Worm (Caenorhabditis elegans) whole organism, young adult: ENCODE measurements around the gene sel-7.

ENCODE experiments used
- F52B5.7 ChIP-seq: sonication (generic microtip); optimal IDR thresholded peaks from 2 replicates; lab custom pipeline; 2016; ENCODE audit warnings: mild to moderate bottlenecking, missing genetic modification characterization, missing compliant biosample characterization
- T26A5.8 ChIP-seq: sonication (generic microtip); optimal IDR thresholded peaks from 2 replicates; lab custom pipeline; 2016; ENCODE audit warnings: missing genetic modification characterization, missing compliant biosample characterization

DNA sequence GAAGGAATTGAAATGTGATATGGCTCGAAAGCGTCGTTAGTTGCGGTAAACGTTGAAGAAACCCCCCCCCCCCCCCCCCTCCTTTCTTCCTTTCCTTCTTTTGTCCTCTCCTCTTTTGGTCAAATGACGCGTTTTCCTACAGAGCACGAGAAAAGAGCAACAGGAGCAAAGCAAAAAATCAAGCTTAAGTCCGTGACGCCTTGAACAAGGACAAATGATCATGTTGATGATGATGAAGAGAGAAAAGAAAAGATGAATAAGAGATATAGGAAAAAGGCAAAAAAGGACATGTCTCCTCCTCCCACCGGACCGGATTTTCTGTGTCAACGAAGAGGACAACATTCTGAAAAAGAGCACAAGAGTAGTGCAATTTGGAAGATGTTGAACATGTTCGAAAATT is 19.3 kb upstream of the sel-7 start:
- no peak for TF ChIP-seq F52B5.7 (tag; lab: Kevin White, UChicago)
- no peak for TF ChIP-seq T26A5.8 (tag; lab: Kevin White, UChicago)
